Fruit fly (Drosophila melanogaster): ENCODE results near the gene crp.

- TF ChIP-seq Jra (GFP tag; optimal IDR thresholded peaks at IDR 0.05) (no peak), HLH106 (tag; optimal IDR thresholded peaks at IDR 0.05) (peak; percentile 62), Hr78 (GFP tag; optimal IDR thresholded peaks at IDR 0.05) (no peak), fru (GFP tag; optimal IDR thresholded peaks at IDR 0.05) (peak; percentile 50)
Observed at dm6 chr2L:16284306-16285299, 2.9 kb downstream of the crp start.

Measured in whole organism, wandering third instar larva.